Fruit fly (Drosophila melanogaster) ovary, adult (tissue): ENCODE results near the gene Hr78.
A peak's percentile ranks its signal among the peaks of the same experiment; 100 is the strongest.

Source experiments
- CG17801 ChIP-seq: fragments of 200-800 bp; optimal IDR thresholded peaks from 2 replicates; lab custom pipeline; 2019; ENCODE audit warnings: missing biosample characterization, mild to moderate bottlenecking, missing genetic modification characterization, moderate library complexity; ENCODE audit not compliant: partially characterized antibody

Gene Hr78

DNA sequence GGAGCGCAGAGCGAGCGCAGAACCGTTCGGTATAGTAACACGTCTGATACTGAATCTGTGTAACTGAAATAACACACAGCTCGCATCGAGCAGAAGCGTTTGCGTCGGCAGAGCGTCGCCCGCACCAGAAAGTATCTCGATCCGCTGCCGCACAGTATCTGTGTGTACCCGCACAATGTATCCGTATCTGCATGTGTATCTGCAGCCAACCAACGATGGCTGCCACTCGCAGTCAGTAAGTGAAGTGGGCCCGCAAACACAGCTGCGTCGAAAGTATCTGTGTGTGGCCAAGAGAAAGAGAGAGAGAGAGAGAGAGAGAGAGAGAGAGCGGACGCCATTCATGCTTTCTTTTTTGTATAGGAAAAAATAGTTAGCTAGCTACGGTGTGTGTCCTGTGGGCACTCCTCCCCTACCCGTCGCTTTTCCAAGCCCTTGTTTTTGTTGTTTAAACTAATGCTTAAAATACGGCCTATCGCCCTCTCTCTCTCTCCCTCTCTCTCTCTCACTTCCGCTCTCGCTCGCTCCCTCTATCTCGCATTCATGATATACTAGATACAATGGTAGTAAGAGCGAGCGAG, 20.8 kb downstream of the Hr78 start, which contains the start of gene croc:
croc (minus strand) TSS at position 51 of the 578 bp plus-strand sequence.
- TF ChIP-seq CG17801: no peak

DNA sequence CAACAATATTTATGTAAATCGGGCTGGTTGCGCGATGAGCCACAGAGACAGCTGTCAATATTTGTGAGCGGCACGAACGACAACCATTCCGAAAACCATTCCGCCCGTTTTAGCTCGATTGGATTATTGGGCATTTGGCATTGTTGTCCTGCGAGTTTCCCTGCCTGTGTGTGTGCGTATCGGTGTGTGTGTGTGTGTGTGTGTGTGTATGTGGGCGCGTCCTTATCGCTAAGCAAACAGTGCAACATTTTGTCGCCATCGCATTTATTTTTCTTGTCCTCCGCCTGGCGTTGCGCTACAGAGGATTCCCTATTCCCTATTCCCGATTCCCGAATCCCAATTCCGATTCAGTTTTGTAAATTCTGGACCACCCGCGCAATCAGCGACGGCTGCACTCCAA, 25.4 kb downstream of the Hr78 start:
- no peak for TF ChIP-seq CG17801

dm6 chr3L:21465261-21466112, 31.8 kb downstream of the Hr78 start:
- TF ChIP-seq CG17801: no peak

- TF ChIP-seq CG17801: no peak
These were observed 33.1 kb downstream of the Hr78 start for dm6 chr3L:21464240-21464639.

dm6 chr3L:21462860-21463259, 34.4 kb downstream of the Hr78 start:
- TF ChIP-seq CG17801: no peak

DNA sequence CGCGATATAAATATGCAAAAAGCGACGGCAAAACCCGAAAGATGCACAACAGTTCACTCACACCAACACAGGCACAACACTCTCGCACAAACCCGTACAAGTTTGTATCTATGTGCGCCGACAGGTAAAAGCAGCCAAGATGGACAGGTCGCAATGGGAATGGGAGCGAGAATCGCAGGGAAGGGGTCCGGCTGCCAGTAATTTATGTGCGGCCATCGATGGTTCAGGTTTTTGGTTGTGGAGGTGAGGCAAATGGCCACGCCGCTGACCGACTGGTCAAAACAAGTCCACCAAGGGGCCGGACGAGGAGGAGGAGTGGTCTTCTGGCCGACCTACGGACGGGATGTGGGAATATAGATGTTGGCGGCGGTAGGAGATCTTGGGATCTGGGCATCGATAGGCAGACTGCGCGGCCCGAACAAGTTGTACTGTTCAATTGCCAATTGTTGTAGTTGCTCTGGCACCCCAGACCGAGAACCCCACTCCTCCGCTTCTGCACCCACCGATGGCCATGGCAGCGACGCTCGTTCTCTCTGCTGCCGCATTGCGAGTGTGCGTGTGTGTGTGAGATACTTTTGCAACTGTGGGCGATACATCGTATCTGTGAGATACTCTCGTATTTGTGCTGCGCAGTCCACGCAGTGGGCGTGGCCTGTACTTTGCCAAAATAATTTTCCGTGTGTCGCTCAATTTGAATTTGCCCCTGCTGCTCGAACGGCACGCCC, 37.0 kb downstream of the Hr78 start:
- TF ChIP-seq CG17801: no peak

DNA sequence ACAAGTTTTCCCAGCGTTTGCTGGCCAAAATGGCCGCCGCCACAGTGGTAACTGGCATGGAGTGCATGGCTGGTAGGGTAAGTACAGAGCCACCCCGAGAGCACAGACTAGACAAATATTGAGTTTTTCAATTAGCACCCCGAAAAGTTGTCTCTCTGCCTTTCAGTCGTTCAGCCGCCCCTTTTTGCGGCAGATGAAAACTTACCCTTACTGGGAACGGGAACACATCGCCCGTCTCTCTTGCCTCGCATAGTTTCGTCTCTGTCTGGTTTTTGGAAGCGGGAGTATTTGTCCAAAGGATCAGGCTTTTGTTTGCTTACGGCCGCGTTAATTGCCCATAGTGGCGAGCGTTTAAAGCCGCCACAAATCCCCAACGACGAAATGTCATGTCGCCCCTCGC, 38.6 kb downstream of the Hr78 start:
- TF ChIP-seq CG17801: no peak

- no peak for TF ChIP-seq CG17801
These were observed 42.1 kb downstream of the Hr78 start for dm6 chr3L:21455196-21455595.

DNA sequence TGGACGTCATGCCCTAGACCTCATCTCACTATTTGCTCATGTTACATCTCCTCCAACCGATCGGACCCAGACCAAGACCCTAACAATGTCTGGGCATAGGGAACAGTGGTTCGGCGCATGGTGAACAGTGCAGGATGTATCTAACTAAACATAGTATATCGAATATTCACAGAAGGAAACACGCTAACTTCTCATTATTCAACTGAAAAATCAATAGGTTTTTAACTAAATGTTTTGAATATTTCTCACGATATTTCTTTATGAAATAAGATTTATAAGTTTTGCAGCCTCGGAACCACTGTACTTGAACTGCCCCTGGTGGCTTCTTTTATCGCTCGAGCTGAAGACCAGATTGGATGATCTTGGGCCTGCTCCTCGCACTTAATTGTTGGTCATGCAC, 43.7 kb downstream of the Hr78 start:
- no peak for TF ChIP-seq CG17801

DNA sequence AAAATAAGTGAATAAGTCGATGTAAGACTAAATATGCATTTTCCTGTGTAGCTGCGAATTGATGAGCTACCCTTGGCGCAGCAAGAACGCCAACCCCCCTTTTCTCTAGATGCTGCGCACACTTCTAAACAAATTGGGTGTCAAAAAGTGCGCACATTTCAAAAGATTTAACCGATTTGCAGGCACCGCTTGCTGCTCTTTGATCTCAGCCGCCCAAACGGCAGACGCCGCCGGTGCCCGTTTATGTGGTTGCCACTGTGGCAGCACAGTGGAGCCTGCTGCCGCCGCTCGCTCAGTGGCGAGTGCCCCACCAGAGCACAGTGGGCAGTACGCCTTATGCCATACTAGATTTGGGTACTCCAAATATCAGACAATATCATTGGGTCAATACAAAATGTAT, 46.8 kb downstream of the Hr78 start:
- no peak for TF ChIP-seq CG17801

DNA sequence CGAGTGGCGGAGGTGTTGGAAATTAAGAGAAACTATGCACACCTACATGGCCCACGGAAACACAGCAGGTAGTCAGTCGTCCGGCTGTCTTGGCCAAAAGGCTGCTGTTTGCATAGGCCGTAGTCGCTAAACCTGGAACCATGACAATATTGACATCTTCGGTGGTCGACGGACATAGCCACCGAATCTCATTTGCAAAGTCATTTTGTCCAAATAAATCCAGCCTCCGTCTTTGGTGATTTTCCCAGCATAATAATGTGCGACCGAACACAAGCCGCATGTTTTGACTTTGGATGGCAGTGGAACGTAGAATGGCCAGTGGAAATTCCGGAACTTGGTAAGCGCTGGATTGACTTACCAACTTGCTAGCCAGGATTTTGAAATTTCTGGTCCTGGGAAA, 48.0 kb downstream of the Hr78 start:
- no peak for TF ChIP-seq CG17801

DNA sequence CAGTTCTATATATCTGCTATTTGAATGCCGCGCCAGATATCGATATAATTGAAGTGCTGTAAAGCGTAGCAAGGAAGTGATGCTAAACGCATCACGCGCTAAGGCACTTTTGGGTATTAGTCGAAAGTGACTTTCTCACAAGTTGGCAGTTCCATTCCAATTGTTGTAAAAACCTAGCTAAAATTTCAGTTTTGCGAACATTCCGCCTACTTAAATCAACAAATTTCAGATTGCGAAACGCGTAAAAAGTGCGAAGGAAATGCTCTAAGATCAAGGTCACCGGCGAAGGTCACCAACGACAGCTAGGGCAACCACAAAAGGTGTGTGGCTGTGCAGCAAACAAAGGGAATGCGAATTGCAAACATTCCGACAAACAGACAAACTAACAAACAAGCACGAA, 51.6 kb downstream of the Hr78 start, which contains the start of gene Syx7:
Syx7 (plus strand) TSS at position 131 of the 400 bp plus-strand sequence.
- peak; percentile 39 for TF ChIP-seq CG17801

- no peak for TF ChIP-seq CG17801
These were observed 52.6 kb downstream of the Hr78 start, which contains the start of gene Alp1 for dm6 chr3L:21444719-21445118. TSS of gene Alp1 (minus strand) at chr3L:21444819.
